Fruit fly (Drosophila melanogaster): ENCODE results near the gene Myb.

Gene Myb

dm6 chrX:15869843-15870242, 12.2 kb upstream of the Myb start, which contains the start of gene CG16952 (continued):
- TF ChIP-seq B-H2 (GFP tag; optimal IDR thresholded peaks at IDR 0.05) (no peak), danr (GFP tag; IDR thresholded peaks at IDR 0.05) (no peak), Spps (tag; optimal IDR thresholded peaks at IDR 0.05) (no peak), Adf1 (GFP tag; IDR thresholded peaks at IDR 0.05) (no peak), CG15269 (tag; optimal IDR thresholded peaks at IDR 0.05) (no peak), PHDP (tag; optimal IDR thresholded peaks at IDR 0.05) (no peak), Usf (GFP tag; optimal IDR thresholded peaks at IDR 0.05) (no peak), Deaf1 (tag; optimal IDR thresholded peaks at IDR 0.05) (no peak), gcm (GFP tag; optimal IDR thresholded peaks at IDR 0.05) (no peak), ac (GFP tag; optimal IDR thresholded peaks at IDR 0.05) (no peak), ems (GFP tag; optimal IDR thresholded peaks at IDR 0.05) (no peak), onecut (GFP tag; IDR thresholded peaks at IDR 0.05) (no peak), CG1602 (GFP tag; optimal IDR thresholded peaks at IDR 0.05) (no peak), Rx (GFP tag; IDR thresholded peaks at IDR 0.05) (no peak), Sox102F (GFP tag; optimal IDR thresholded peaks at IDR 0.05) (no peak), CG31224 (GFP tag; IDR thresholded peaks at IDR 0.05) (no peak), scrt (GFP tag; optimal IDR thresholded peaks at IDR 0.05) (no peak), Mrtf (GFP tag; IDR thresholded peaks at IDR 0.05) (no peak), CoRest (tag; optimal IDR thresholded peaks at IDR 0.05) (peak; percentile 53), Gug (GFP tag; IDR thresholded peaks at IDR 0.05) (no peak), run (tag; optimal IDR thresholded peaks at IDR 0.05) (no peak), Blimp-1 (GFP tag; optimal IDR thresholded peaks at IDR 0.05) (no peak), tll (GFP tag; optimal IDR thresholded peaks at IDR 0.05) (no peak), pros (GFP tag; optimal IDR thresholded peaks at IDR 0.05) (no peak), CG6854 (GFP tag; optimal IDR thresholded peaks at IDR 0.05) (no peak), mld (GFP tag; IDR thresholded peaks at IDR 0.05; ENCODE audit: partially characterized antibody) (peak; percentile 62; the same call in 1 of the 3 replicates), Fer1 (GFP tag; optimal IDR thresholded peaks at IDR 0.05) (no peak), CG6689 (GFP tag; IDR thresholded peaks at IDR 0.05) (no peak), CG18619 (GFP tag; optimal IDR thresholded peaks at IDR 0.05) (no peak), CG12155 (GFP tag; optimal IDR thresholded peaks at IDR 0.05) (no peak), CG9932 (GFP tag; IDR thresholded peaks at IDR 0.05) (peak; percentile 40; the same call in 1 of the 2 replicates), Eip74EF (GFP tag; optimal IDR thresholded peaks at IDR 0.05) (no peak), CG1233 (GFP tag; optimal IDR thresholded peaks at IDR 0.05) (no peak), eyg (GFP tag; optimal IDR thresholded peaks at IDR 0.05) (no peak), CG4404 (GFP tag; IDR thresholded peaks at IDR 0.05) (no peak), HHEX (GFP tag; optimal IDR thresholded peaks at IDR 0.05) (no peak), CG7963 (GFP tag; IDR thresholded peaks at IDR 0.05; ENCODE audit: partially characterized antibody) (peak; percentile 88), lilli (GFP tag; optimal IDR thresholded peaks at IDR 0.05) (no peak), Ada2b (GFP tag; IDR thresholded peaks at IDR 0.05) (no peak), CG42726 (GFP tag; IDR thresholded peaks at IDR 0.05; ENCODE audit: partially characterized antibody) (peak; percentile 50; the same call in 1 of the 2 replicates), lbe (GFP tag; optimal IDR thresholded peaks at IDR 0.05) (no peak), Camta (GFP tag; optimal IDR thresholded peaks at IDR 0.05) (no peak), CG18011 (GFP tag; optimal IDR thresholded peaks at IDR 0.05) (no peak), Hr78 (GFP tag; optimal IDR thresholded peaks at IDR 0.05) (no peak), CG12769 (tag; optimal IDR thresholded peaks at IDR 0.05) (no peak), Drgx (GFP tag; IDR thresholded peaks at IDR 0.05) (no peak), mam (GFP tag; optimal IDR thresholded peaks at IDR 0.05) (no peak), CG8359 (GFP tag; optimal IDR thresholded peaks at IDR 0.05; ENCODE audit: borderline replicate concordance) (no peak), CG3407 (GFP tag; optimal IDR thresholded peaks at IDR 0.05) (no peak), C15 (GFP tag; IDR thresholded peaks at IDR 0.05) (no peak)
